Worm (Caenorhabditis elegans): Measurements from ENCODE around the gene Y45G12B.3.

Y45G12B.3 gene

ce11 chrV:2734360-2734759 lies 38.3 kb upstream of the Y45G12B.3 start, which contains the start of gene srg-57:
srg-57 (minus strand) TSS chrV:2734460.
- TF ChIP-seq ahr-1 (tag; optimal IDR thresholded peaks at IDR 0.05) (no peak), fkh-6 (tag; optimal IDR thresholded peaks at IDR 0.05) (no peak), hlh-15 (tag; optimal IDR thresholded peaks at IDR 0.05) (no peak), fax-1 (tag; optimal IDR thresholded peaks at IDR 0.05) (no peak), che-1 (tag; optimal IDR thresholded peaks at IDR 0.05) (no peak), K02D7.2 (tag; optimal IDR thresholded peaks at IDR 0.05) (no peak), lim-6 (tag; optimal IDR thresholded peaks at IDR 0.05) (no peak), T23F11.4 (GFP tag; optimal IDR thresholded peaks at IDR 0.05) (no peak), hlh-13 (GFP tag; optimal IDR thresholded peaks at IDR 0.05) (no peak), unc-55 (GFP tag; optimal IDR thresholded peaks at IDR 0.05) (no peak), eyg-1 (tag; optimal IDR thresholded peaks at IDR 0.05) (no peak), K09A11.1 (tag; optimal IDR thresholded peaks at IDR 0.05; ENCODE audit: insufficient read depth) (no peak), elt-4 (tag; optimal IDR thresholded peaks at IDR 0.05) (no peak), pag-3 (tag; optimal IDR thresholded peaks at IDR 0.05; ENCODE audit: borderline replicate concordance) (no peak), gmeb-2 (tag; optimal IDR thresholded peaks at IDR 0.05) (no peak), ceh-22 (tag; optimal IDR thresholded peaks at IDR 0.05) (no peak), ceh-14 (tag; optimal IDR thresholded peaks at IDR 0.05) (no peak)

- TF ChIP-seq ceh-22 (tag; optimal IDR thresholded peaks at IDR 0.05) (no peak), elt-2 (tag; optimal IDR thresholded peaks at IDR 0.05) (peak; percentile 78), nhr-232 (tag; optimal IDR thresholded peaks at IDR 0.05) (no peak), nhr-11 (tag; optimal IDR thresholded peaks at IDR 0.05) (no peak), ceh-14 (tag; optimal IDR thresholded peaks at IDR 0.05) (no peak), gmeb-2 (tag; optimal IDR thresholded peaks at IDR 0.05) (no peak), lim-6 (tag; optimal IDR thresholded peaks at IDR 0.05) (no peak)
These were observed 34.9 kb upstream of the Y45G12B.3 start, which contains the start of gene dod-3 for ce11 chrV:2730784-2731480. dod-3 (minus strand) TSS chrV:2731098.

DNA sequence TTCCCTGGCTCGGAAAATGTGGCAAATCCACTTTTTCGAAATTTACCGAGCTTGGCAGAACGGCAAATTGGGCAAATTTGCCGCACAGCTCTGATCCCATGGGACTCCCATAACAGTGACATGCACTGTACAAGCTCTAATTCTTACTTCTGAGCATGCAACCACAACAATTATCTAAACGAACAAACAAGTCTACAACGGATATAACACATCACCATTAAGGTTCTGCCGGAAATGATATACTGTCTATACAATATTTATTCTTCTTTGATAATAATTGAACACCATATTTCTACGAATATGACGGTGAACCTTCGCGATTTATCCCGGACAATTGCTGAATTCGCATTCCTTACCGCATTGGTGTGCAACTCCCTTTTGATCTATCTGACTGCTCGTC lies 32.2 kb upstream of the Y45G12B.3 start, which contains the start of gene str-33:
str-33 (plus strand) TSS at position 301 of the 400 bp plus-strand sequence.
- TF ChIP-seq ceh-9 (tag; optimal IDR thresholded peaks at IDR 0.05) (no peak), sox-2 (GFP tag; IDR thresholded peaks at IDR 0.05) (no peak), T23F11.4 (GFP tag; optimal IDR thresholded peaks at IDR 0.05) (no peak), tbx-2 (tag; optimal IDR thresholded peaks at IDR 0.05) (no peak), F13H6.1 (tag; optimal IDR thresholded peaks at IDR 0.05) (no peak), che-1 (tag; optimal IDR thresholded peaks at IDR 0.05) (no peak), dmd-4 (tag; optimal IDR thresholded peaks at IDR 0.05; ENCODE audit: borderline replicate concordance) (no peak), elt-4 (tag; optimal IDR thresholded peaks at IDR 0.05) (no peak), unc-3 (GFP tag; conservative IDR thresholded peaks at IDR 0.05) (no peak), unc-3 (tag; optimal IDR thresholded peaks at IDR 0.05) (no peak), ceh-14 (tag; optimal IDR thresholded peaks at IDR 0.05) (no peak), unc-86 (tag; optimal IDR thresholded peaks at IDR 0.05) (no peak), C08G9.2 (tag; optimal IDR thresholded peaks at IDR 0.05) (no peak), ttx-3 (tag; optimal IDR thresholded peaks at IDR 0.05) (no peak), sdc-2 (tag; optimal IDR thresholded peaks at IDR 0.05) (no peak), nfya-1 (tag; optimal IDR thresholded peaks at IDR 0.05) (no peak)

- no peak for TF ChIP-seq pha-2 (tag; optimal IDR thresholded peaks at IDR 0.05)
- no peak for TF ChIP-seq ttx-3 (tag; optimal IDR thresholded peaks at IDR 0.05)
- no peak for TF ChIP-seq C08G9.2 (tag; optimal IDR thresholded peaks at IDR 0.05)
- TF ChIP-seq unc-42 (tag; optimal IDR thresholded peaks at IDR 0.05) = no peak
- no peak for TF ChIP-seq rnt-1 (tag; optimal IDR thresholded peaks at IDR 0.05)
- no peak for TF ChIP-seq ceh-2 (tag; optimal IDR thresholded peaks at IDR 0.05)
- no peak for TF ChIP-seq unc-3 (GFP tag; conservative IDR thresholded peaks at IDR 0.05)
- TF ChIP-seq unc-3 (tag; optimal IDR thresholded peaks at IDR 0.05) = no peak
- no peak for TF ChIP-seq hlh-15 (tag; optimal IDR thresholded peaks at IDR 0.05)
- TF ChIP-seq ztf-16 (tag; optimal IDR thresholded peaks at IDR 0.05) = no peak
- TF ChIP-seq hlh-13 (GFP tag; optimal IDR thresholded peaks at IDR 0.05) = no peak
- TF ChIP-seq ceh-34 (tag; optimal IDR thresholded peaks at IDR 0.05) = no peak
- TF ChIP-seq K09A11.1 (tag; optimal IDR thresholded peaks at IDR 0.05; ENCODE audit: insufficient read depth) = no peak
These were observed 31.0 kb upstream of the Y45G12B.3 start, which contains the start of gene str-13 for ce11 chrV:2727101-2727500. str-13 (minus strand) TSS chrV:2727201.
